Worm (Caenorhabditis elegans): Measurements from ENCODE around the gene ing-3.

DNA sequence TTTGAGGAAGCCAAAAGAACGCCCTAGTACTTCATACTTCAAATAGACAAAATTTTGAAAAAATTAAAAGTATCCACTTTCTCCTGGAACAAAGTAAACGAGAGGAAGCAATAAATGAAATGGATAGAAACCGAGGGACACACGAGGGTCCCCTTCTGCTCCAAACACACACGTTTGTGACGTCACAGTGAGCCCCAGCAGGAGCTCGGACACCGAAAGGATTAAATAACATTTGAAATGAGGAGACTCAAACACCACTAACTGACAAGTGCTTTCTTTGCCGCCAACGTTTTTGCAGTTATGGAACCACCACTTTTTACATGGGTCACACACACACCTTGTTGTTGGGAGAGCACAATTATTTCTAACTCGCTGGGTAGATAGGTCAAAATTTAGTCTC is 27.6 kb downstream of the ing-3 start:
- TF ChIP-seq pqm-1 (tag; optimal IDR thresholded peaks at IDR 0.05) (no peak), fkh-10 (GFP tag; optimal IDR thresholded peaks at IDR 0.05) (no peak), tlp-1 (tag; optimal IDR thresholded peaks at IDR 0.05) (no peak), ama-1 (optimal IDR thresholded peaks at IDR 0.05) (no peak), elt-2 (tag; optimal IDR thresholded peaks at IDR 0.05) (no peak), ztf-11 (tag; optimal IDR thresholded peaks at IDR 0.05) (no peak)

Data from whole organism, L1 larva.